Worm (Caenorhabditis elegans) whole organism, midembryonic: ENCODE results near the gene vit-6.

Experiments
- T22C8.4 ChIP-seq: fragments of 200-800 bp; sonication (Bioruptor generic); IDR thresholded peaks from 2 replicates; pipeline ENCODE4 v1.3.6; 2022; ENCODE audit warnings: missing genetic modification characterization, missing compliant biosample characterization
- klf-2 ChIP-seq: fragments of 200-800 bp; sonication (Bioruptor generic); conservative IDR thresholded peaks from 2 replicates; pipeline ENCODE4 v1.3.6; 2022; ENCODE audit warnings: missing genetic modification reagents, missing genetic modification characterization, missing compliant biosample characterization
- med-1 ChIP-seq: sonication (generic microtip); optimal IDR thresholded peaks from 2 replicates; lab custom pipeline; 2017; ENCODE audit warnings: missing genetic modification characterization, mild to moderate bottlenecking, missing compliant biosample characterization, antibody characterized with exemption, missing genetic modification reagents; ENCODE audit not compliant: insufficient read depth
- ref-1 ChIP-seq: fragments of 200-800 bp; sonication (Bioruptor generic); conservative IDR thresholded peaks from 2 replicates; pipeline ENCODE4 v1.3.6; 2022; ENCODE audit warnings: missing genetic modification reagents, missing genetic modification characterization, missing compliant biosample characterization
- ztf-23 ChIP-seq: fragments of 200-800 bp; sonication (Bioruptor generic); IDR thresholded peaks from 2 replicates; pipeline ENCODE4 v1.3.6; 2022; ENCODE audit warnings: missing genetic modification reagents, missing genetic modification characterization, missing compliant biosample characterization
- ztf-29 ChIP-seq: fragments of 200-800 bp; sonication (Bioruptor generic); IDR thresholded peaks from 2 replicates; pipeline ENCODE4 v1.3.6; 2022; ENCODE audit warnings: missing genetic modification reagents, missing genetic modification characterization, missing compliant biosample characterization

- no peak for TF ChIP-seq med-1
- no peak for TF ChIP-seq klf-2
- TF ChIP-seq ztf-29 (GFP tag; lab: Robert Waterston, UW), result no peak
- TF ChIP-seq ref-1 (GFP tag; lab: Robert Waterston, UW), result no peak
- no peak for TF ChIP-seq ztf-23 (GFP tag; lab: Robert Waterston, UW)
- TF ChIP-seq T22C8.4, result no peak
These were observed 42.7 kb downstream of the vit-6 start, which contains the start of gene vha-5 for ce11 chrIV:8303668-8304067.
